Fruit fly (Drosophila melanogaster): ENCODE measurements around the gene Ran-like.

The Ran-like gene

dm6 chr3L:15514405-15514804 lies 29.2 kb upstream of the Ran-like start:
- peak; percentile 48; the same call in 1 of the 2 replicates for TF ChIP-seq CG15336 (GFP tag; IDR thresholded peaks at IDR 0.05)
- no peak for TF ChIP-seq CG6808 (GFP tag; optimal IDR thresholded peaks at IDR 0.05)
- TF ChIP-seq net (GFP tag; optimal IDR thresholded peaks at IDR 0.05): no peak
- no peak for TF ChIP-seq CG10669 (GFP tag; optimal IDR thresholded peaks at IDR 0.05)
- TF ChIP-seq Eip93F (GFP tag; optimal IDR thresholded peaks at IDR 0.05): no peak
- TF ChIP-seq Lpt (GFP tag; optimal IDR thresholded peaks at IDR 0.05): peak; percentile 38
- TF ChIP-seq svp (GFP tag): no peak
- TF ChIP-seq CG8319 (GFP tag; optimal IDR thresholded peaks at IDR 0.05): no peak
- TF ChIP-seq Sox15 (GFP tag; optimal IDR thresholded peaks at IDR 0.05): no peak
- peak; percentile 44 for TF ChIP-seq CG6854 (GFP tag; optimal IDR thresholded peaks at IDR 0.05)
- TF ChIP-seq Eip78C (GFP tag): peak; percentile 65
- no peak for TF ChIP-seq CG16779 (tag; optimal IDR thresholded peaks at IDR 0.05)
- no peak for TF ChIP-seq Eip75B (GFP tag; optimal IDR thresholded peaks at IDR 0.05)
- no peak for TF ChIP-seq pdm3 (GFP tag; optimal IDR thresholded peaks at IDR 0.05)
- TF ChIP-seq vri (GFP tag; optimal IDR thresholded peaks at IDR 0.05): peak; percentile 66
- TF ChIP-seq CG8119 (GFP tag; IDR thresholded peaks at IDR 0.05): peak; percentile 29; the same call in 1 of the 3 replicates
- peak; percentile 49 for TF ChIP-seq Sox14 (GFP tag; optimal IDR thresholded peaks at IDR 0.05)
- no peak for TF ChIP-seq CG32006 (GFP tag; optimal IDR thresholded peaks at IDR 0.05)
- TF ChIP-seq fkh (GFP tag; optimal IDR thresholded peaks at IDR 0.05): peak; percentile 57

dm6 chr3L:15513726-15514125 lies 28.5 kb upstream of the Ran-like start:
- TF ChIP-seq CG6163 (GFP tag; IDR thresholded peaks at IDR 0.05) (no peak), Met (GFP tag; optimal IDR thresholded peaks at IDR 0.05) (no peak), Ets96B (tag; optimal IDR thresholded peaks at IDR 0.05) (no peak), CG11902 (GFP tag; optimal IDR thresholded peaks at IDR 0.05) (no peak), CG8119 (GFP tag; IDR thresholded peaks at IDR 0.05) (no peak), Eip78C (GFP tag) (no peak), Eip75B (GFP tag; optimal IDR thresholded peaks at IDR 0.05) (no peak), CG16779 (tag; optimal IDR thresholded peaks at IDR 0.05) (no peak), CG6276 (GFP tag; optimal IDR thresholded peaks at IDR 0.05) (no peak)

DNA sequence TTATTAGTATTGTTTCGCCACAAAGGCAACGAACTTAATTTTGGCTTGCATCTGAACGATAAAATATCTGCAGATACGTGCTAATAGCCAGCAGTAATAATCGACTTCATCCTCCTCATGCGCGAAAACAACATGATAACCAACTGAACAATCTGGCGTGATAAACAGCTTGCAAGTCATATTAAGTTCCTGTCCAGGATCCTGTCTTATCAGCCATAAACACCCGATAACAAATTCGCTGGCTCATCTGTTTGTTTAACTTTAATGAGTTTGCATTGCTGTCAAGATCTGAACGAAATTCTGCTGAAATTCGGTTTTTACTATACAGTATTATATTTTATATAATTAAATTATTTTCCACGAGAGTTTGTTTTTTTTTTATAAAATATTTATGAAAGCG lies 28.1 kb upstream of the Ran-like start:
- no peak for TF ChIP-seq achi (GFP tag; optimal IDR thresholded peaks at IDR 0.05)
- TF ChIP-seq CG31627 (GFP tag; optimal IDR thresholded peaks at IDR 0.05): no peak
- TF ChIP-seq acj6 (GFP tag; optimal IDR thresholded peaks at IDR 0.05): no peak
- TF ChIP-seq Met (GFP tag; optimal IDR thresholded peaks at IDR 0.05): no peak
- TF ChIP-seq Eip75B (GFP tag; optimal IDR thresholded peaks at IDR 0.05): no peak
- TF ChIP-seq svp (GFP tag): no peak
- no peak for TF ChIP-seq Lpt (GFP tag; optimal IDR thresholded peaks at IDR 0.05)
- no peak for TF ChIP-seq net (GFP tag; optimal IDR thresholded peaks at IDR 0.05)
- no peak for TF ChIP-seq fd85E (GFP tag; optimal IDR thresholded peaks at IDR 0.05)
- TF ChIP-seq CG11902 (GFP tag; optimal IDR thresholded peaks at IDR 0.05): no peak
- TF ChIP-seq CG1621 (tag; optimal IDR thresholded peaks at IDR 0.05): no peak
- TF ChIP-seq CG6276 (GFP tag; optimal IDR thresholded peaks at IDR 0.05): no peak
- no peak for TF ChIP-seq Sox14 (GFP tag; optimal IDR thresholded peaks at IDR 0.05)
- TF ChIP-seq CG34406 (GFP tag; optimal IDR thresholded peaks at IDR 0.05): no peak
- TF ChIP-seq Hr39 (GFP tag; optimal IDR thresholded peaks at IDR 0.05): no peak
- no peak for TF ChIP-seq Hr4 (GFP tag; optimal IDR thresholded peaks at IDR 0.05)
- TF ChIP-seq CG16779 (tag; optimal IDR thresholded peaks at IDR 0.05): no peak
- no peak for TF ChIP-seq CG3032 (tag; optimal IDR thresholded peaks at IDR 0.05)
- no peak for TF ChIP-seq salr (GFP tag; optimal IDR thresholded peaks at IDR 0.05)
- TF ChIP-seq CG32006 (GFP tag; optimal IDR thresholded peaks at IDR 0.05): no peak

- TF ChIP-seq CG34406 (GFP tag; optimal IDR thresholded peaks at IDR 0.05) (no peak), Sox14 (GFP tag; optimal IDR thresholded peaks at IDR 0.05) (peak; percentile 55), CG11294 (GFP tag; IDR thresholded peaks at IDR 0.05) (no peak), CG6854 (GFP tag; optimal IDR thresholded peaks at IDR 0.05) (no peak), CG7368 (GFP tag; optimal IDR thresholded peaks at IDR 0.05) (no peak), esn (GFP tag; optimal IDR thresholded peaks at IDR 0.05) (peak; percentile 7), achi (GFP tag; optimal IDR thresholded peaks at IDR 0.05) (no peak), Ets96B (tag; optimal IDR thresholded peaks at IDR 0.05) (no peak), salr (GFP tag; optimal IDR thresholded peaks at IDR 0.05) (no peak), CG4318 (GFP tag; optimal IDR thresholded peaks at IDR 0.05) (no peak), vri (GFP tag; optimal IDR thresholded peaks at IDR 0.05) (peak; percentile 24), CG9139 (GFP tag; optimal IDR thresholded peaks at IDR 0.05) (no peak), CG8632 (GFP tag; optimal IDR thresholded peaks at IDR 0.05) (no peak), CG16779 (tag; optimal IDR thresholded peaks at IDR 0.05) (peak; percentile 13), eg (GFP tag; IDR thresholded peaks at IDR 0.05) (no peak), CG31627 (GFP tag; optimal IDR thresholded peaks at IDR 0.05) (no peak), CG6276 (GFP tag; optimal IDR thresholded peaks at IDR 0.05) (no peak), Hr4 (GFP tag; optimal IDR thresholded peaks at IDR 0.05) (no peak), Lpt (GFP tag; optimal IDR thresholded peaks at IDR 0.05) (no peak), CG6163 (GFP tag; IDR thresholded peaks at IDR 0.05) (no peak), CG8119 (GFP tag; IDR thresholded peaks at IDR 0.05) (no peak; the same call in 2 of the 3 replicates), CG10631 (GFP tag; optimal IDR thresholded peaks at IDR 0.05) (no peak), CG3032 (tag; optimal IDR thresholded peaks at IDR 0.05) (peak; percentile 17), Hr39 (GFP tag; optimal IDR thresholded peaks at IDR 0.05) (no peak), CG6808 (GFP tag; optimal IDR thresholded peaks at IDR 0.05) (no peak), fd59A (GFP tag; optimal IDR thresholded peaks at IDR 0.05) (no peak)
Measured at dm6 chr3L:15511688-15512250, 26.6 kb upstream of the Ran-like start.
